Worm (Caenorhabditis elegans) whole organism, late embryonic: ENCODE data around the gene mrg-1.

ENCODE experiments used
- ceh-34 ChIP-seq: sonication (generic microtip); optimal IDR thresholded peaks from 2 replicates; lab custom pipeline; 2016; ENCODE audit warnings: mild to moderate bottlenecking, missing genetic modification characterization, missing compliant biosample characterization
- lim-6 ChIP-seq: sonication (generic microtip); optimal IDR thresholded peaks from 2 replicates; lab custom pipeline; 2016; ENCODE audit warnings: missing genetic modification characterization, missing compliant biosample characterization
- nhr-11 ChIP-seq: fragments of 150-350 bp; optimal IDR thresholded peaks from 2 replicates; lab custom pipeline; 2014; ENCODE audit warnings: missing biosample characterization, missing genetic modification characterization
- pha-4 ChIP-seq: fragments of 150-350 bp; optimal IDR thresholded peaks from 2 replicates; lab custom pipeline; 2018; ENCODE audit warnings: missing biosample characterization, missing genetic modification reagents, missing genetic modification characterization
- ref-2 ChIP-seq: sonication (generic microtip); optimal IDR thresholded peaks from 2 replicates; lab custom pipeline; 2016; ENCODE audit warnings: missing genetic modification characterization, missing compliant biosample characterization

DNA sequence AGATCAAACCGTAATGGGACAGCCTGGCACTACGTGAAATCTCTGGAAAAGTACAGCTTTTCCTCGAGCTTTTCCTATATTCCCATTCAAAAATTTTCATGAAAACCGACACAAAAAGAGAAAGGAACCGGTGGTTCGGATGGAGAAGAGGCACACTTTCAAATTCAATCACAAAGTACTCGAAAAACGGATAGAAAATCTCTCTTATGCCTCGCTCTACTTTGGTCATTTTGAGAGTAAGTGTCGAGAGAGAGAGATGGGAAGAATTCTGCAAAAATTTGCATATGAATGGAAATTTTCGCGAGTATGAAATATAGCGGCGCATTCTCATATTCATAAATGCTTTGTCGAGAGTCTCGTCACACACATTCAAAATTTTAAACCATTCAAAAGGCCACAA lies 18.3 kb upstream of the mrg-1 start:
- TF ChIP-seq pha-4 (tag; lab: Kevin White, UChicago) (no peak), lim-6 (tag; lab: Kevin White, UChicago) (no peak), ref-2 (no peak), ceh-34 (tag; lab: Kevin White, UChicago) (no peak), nhr-11 (no peak)
